Worm (Caenorhabditis elegans) whole organism, mixed stage, embryonic: ENCODE results near the gene rfth-1.

Source experiments
- M03D4.4 ChIP-seq: sonication (generic microtip); optimal IDR thresholded peaks from 2 replicates; lab custom pipeline; 2017; ENCODE audit warnings: mild to moderate bottlenecking, missing genetic modification characterization, missing compliant biosample characterization
- bed-3 ChIP-seq: fragments of 200-800 bp; sonication (Bioruptor generic); optimal IDR thresholded peaks from 3 replicates; lab custom pipeline; 2018; ENCODE audit warnings: mild to moderate bottlenecking, missing genetic modification characterization, moderate library complexity, missing compliant biosample characterization
- blmp-1 ChIP-seq: fragments of 150-350 bp; optimal IDR thresholded peaks from 2 replicates; lab custom pipeline; 2014; ENCODE audit warnings: missing biosample characterization, missing genetic modification characterization
- ceh-39 ChIP-seq: fragments of 150-350 bp; optimal IDR thresholded peaks from 2 replicates; lab custom pipeline; 2014; ENCODE audit warnings: missing biosample characterization, missing genetic modification characterization
- ceh-43 ChIP-seq: fragments of 200-800 bp; sonication (Bioruptor generic); optimal IDR thresholded peaks from 2 replicates; lab custom pipeline; 2018; ENCODE audit warnings: mild to moderate bottlenecking, missing genetic modification characterization, moderate library complexity, missing compliant biosample characterization
- ceh-83 ChIP-seq: fragments of 200-800 bp; sonication (Bioruptor generic); optimal IDR thresholded peaks from 2 replicates; lab custom pipeline; 2018; ENCODE audit warnings: mild to moderate bottlenecking, missing genetic modification characterization, missing compliant biosample characterization
- ces-1 ChIP-seq: fragments of 150-350 bp; optimal IDR thresholded peaks from 2 replicates; lab custom pipeline; 2014; ENCODE audit warnings: missing biosample characterization, missing genetic modification reagents, missing genetic modification characterization
- cnd-1 ChIP-seq: fragments of 200-800 bp; sonication (Bioruptor generic); optimal IDR thresholded peaks from 2 replicates; lab custom pipeline; 2018; ENCODE audit warnings: mild to moderate bottlenecking, missing genetic modification characterization, missing compliant biosample characterization
- drap-1 ChIP-seq: fragments of 200-800 bp; sonication (Bioruptor generic); optimal IDR thresholded peaks from 3 replicates; lab custom pipeline; 2018; ENCODE audit warnings: mild to moderate bottlenecking, missing genetic modification characterization, missing compliant biosample characterization
- elt-1 ChIP-seq: sonication (generic microtip); optimal IDR thresholded peaks from 2 replicates; lab custom pipeline; 2017; ENCODE audit warnings: missing genetic modification characterization, mild to moderate bottlenecking, missing compliant biosample characterization, antibody characterized with exemption, moderate library complexity, borderline replicate concordance; ENCODE audit not compliant: insufficient read depth
- elt-3 ChIP-seq: fragments of 150-350 bp; optimal IDR thresholded peaks from 2 replicates; lab custom pipeline; 2014; ENCODE audit warnings: missing biosample characterization, missing genetic modification characterization
- flh-1 ChIP-seq: fragments of 200-800 bp; sonication (Bioruptor generic); optimal IDR thresholded peaks from 2 replicates; lab custom pipeline; 2018; ENCODE audit warnings: mild to moderate bottlenecking, missing genetic modification characterization, moderate library complexity, missing compliant biosample characterization
- ham-2 ChIP-seq: fragments of 200-800 bp; sonication (Bioruptor generic); optimal IDR thresholded peaks from 2 replicates; lab custom pipeline; 2018; ENCODE audit warnings: mild to moderate bottlenecking, missing genetic modification characterization, missing compliant biosample characterization
- hlh-1 ChIP-seq: fragments of 150-350 bp; optimal IDR thresholded peaks from 2 replicates; lab custom pipeline; 2014; ENCODE audit warnings: missing biosample characterization, missing genetic modification reagents, missing genetic modification characterization
- lin-13 ChIP-seq: fragments of 150-350 bp; optimal IDR thresholded peaks from 2 replicates; lab custom pipeline; 2014; ENCODE audit warnings: missing biosample characterization, missing genetic modification characterization
- lin-32 ChIP-seq: fragments of 200-800 bp; sonication (Bioruptor generic); optimal IDR thresholded peaks from 2 replicates; lab custom pipeline; 2018; ENCODE audit warnings: mild to moderate bottlenecking, missing genetic modification characterization, missing compliant biosample characterization
- lsy-2 ChIP-seq: fragments of 150-350 bp; optimal IDR thresholded peaks from 2 replicates; lab custom pipeline; 2014; ENCODE audit warnings: missing biosample characterization, missing genetic modification characterization
- mab-5 ChIP-seq: fragments of 150-350 bp; optimal IDR thresholded peaks from 2 replicates; lab custom pipeline; 2014; ENCODE audit warnings: missing biosample characterization, missing genetic modification characterization
- mep-1 ChIP-seq: fragments of 150-350 bp; optimal IDR thresholded peaks from 2 replicates; lab custom pipeline; 2017; ENCODE audit warnings: missing biosample characterization, missing genetic modification reagents, missing genetic modification characterization, inconsistent platforms
- mls-2 ChIP-seq: sonication (generic microtip); optimal IDR thresholded peaks from 2 replicates; lab custom pipeline; 2016; ENCODE audit warnings: mild to moderate bottlenecking, missing genetic modification characterization, moderate library complexity, missing compliant biosample characterization
- nhr-12 ChIP-seq: fragments of 150-350 bp; optimal IDR thresholded peaks from 2 replicates; lab custom pipeline; 2014; ENCODE audit warnings: missing biosample characterization, missing genetic modification characterization
- nhr-2 ChIP-seq: fragments of 150-350 bp; optimal IDR thresholded peaks from 2 replicates; lab custom pipeline; 2014; ENCODE audit warnings: missing biosample characterization, missing genetic modification characterization
- nhr-237 ChIP-seq: fragments of 150-350 bp; optimal IDR thresholded peaks from 2 replicates; lab custom pipeline; 2014; ENCODE audit warnings: missing biosample characterization, missing genetic modification characterization
- nhr-28 ChIP-seq: fragments of 150-350 bp; optimal IDR thresholded peaks from 2 replicates; lab custom pipeline; 2014; ENCODE audit warnings: missing biosample characterization, missing genetic modification characterization
- nhr-76 ChIP-seq: sonication (generic microtip); optimal IDR thresholded peaks from 2 replicates; lab custom pipeline; 2017; ENCODE audit warnings: missing biosample characterization, missing genetic modification characterization
- pha-4 ChIP-seq: fragments of 150-350 bp; optimal IDR thresholded peaks from 2 replicates; lab custom pipeline; 2018; ENCODE audit warnings: missing biosample characterization, missing genetic modification reagents, missing genetic modification characterization
- sem-2 ChIP-seq: fragments of 200-800 bp; sonication (Bioruptor generic); optimal IDR thresholded peaks from 2 replicates; lab custom pipeline; 2018; ENCODE audit warnings: mild to moderate bottlenecking, missing genetic modification characterization, missing compliant biosample characterization
- snpc-4 ChIP-seq: fragments of 150-350 bp; optimal IDR thresholded peaks from 2 replicates; lab custom pipeline; 2014; ENCODE audit warnings: missing biosample characterization, missing genetic modification characterization
- sptf-1 ChIP-seq: sonication (generic microtip); optimal IDR thresholded peaks from 2 replicates; lab custom pipeline; 2017; ENCODE audit warnings: mild to moderate bottlenecking, missing genetic modification characterization, moderate library complexity, missing compliant biosample characterization
- tbx-8 ChIP-seq: fragments of 200-800 bp; sonication (Bioruptor generic); optimal IDR thresholded peaks from 2 replicates; lab custom pipeline; 2018; ENCODE audit warnings: mild to moderate bottlenecking, missing genetic modification characterization, moderate library complexity, missing compliant biosample characterization
- unc-120 ChIP-seq: sonication (generic microtip); optimal IDR thresholded peaks from 2 replicates; lab custom pipeline; 2017; ENCODE audit warnings: missing genetic modification characterization, missing compliant biosample characterization; ENCODE audit not compliant: poor library complexity, severe bottlenecking
- unc-39 ChIP-seq: fragments of 150-350 bp; optimal IDR thresholded peaks from 2 replicates; lab custom pipeline; 2014; ENCODE audit warnings: missing biosample characterization, missing genetic modification characterization
- unc-62 ChIP-seq: fragments of 150-350 bp; optimal IDR thresholded peaks from 2 replicates; lab custom pipeline; 2014; ENCODE audit warnings: missing biosample characterization, missing genetic modification reagents, missing genetic modification characterization
- zip-8 ChIP-seq: fragments of 150-350 bp; optimal IDR thresholded peaks from 2 replicates; lab custom pipeline; 2014; ENCODE audit warnings: missing biosample characterization, missing genetic modification characterization
- ztf-11 ChIP-seq: fragments of 150-350 bp; optimal IDR thresholded peaks from 2 replicates; lab custom pipeline; 2014; ENCODE audit warnings: missing biosample characterization, missing genetic modification characterization

rfth-1 gene

DNA sequence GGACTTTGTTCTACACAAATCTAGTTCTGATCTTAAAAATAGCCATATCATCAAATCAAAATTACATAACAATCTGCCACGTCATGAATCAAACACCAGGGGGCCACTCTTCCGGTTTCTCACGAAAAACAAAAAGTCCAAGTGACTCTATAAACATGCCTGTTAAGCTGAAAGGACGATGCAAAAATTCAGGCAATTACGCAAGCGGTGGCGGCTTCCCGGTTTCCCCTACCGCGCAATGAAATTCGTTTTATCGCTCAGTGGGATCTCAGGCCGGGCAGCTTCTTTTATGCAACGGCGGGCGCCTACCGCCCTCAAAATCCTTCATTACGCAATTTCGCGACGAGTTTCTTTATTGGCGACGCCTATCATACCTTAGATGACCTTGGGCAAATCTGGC is 8.6 kb upstream of the rfth-1 start:
- no peak for TF ChIP-seq drap-1 (GFP tag; lab: Kevin White, UChicago)
- no peak for TF ChIP-seq nhr-76 (tag; lab: Kevin White, UChicago)
- no peak for TF ChIP-seq ham-2 (GFP tag; lab: Kevin White, UChicago)
- no peak for TF ChIP-seq bed-3
- TF ChIP-seq blmp-1 = no peak
- no peak for TF ChIP-seq unc-62 (GFP tag; lab: Kevin White, UChicago)
- TF ChIP-seq ces-1 = no peak
- TF ChIP-seq nhr-28 (tag; lab: Kevin White, UChicago) = no peak
- no peak for TF ChIP-seq mab-5 (tag; lab: Kevin White, UChicago)
- TF ChIP-seq zip-8 (tag; lab: Kevin White, UChicago) = no peak
- no peak for TF ChIP-seq pha-4 (tag; lab: Kevin White, UChicago)
- no peak for TF ChIP-seq nhr-2
- no peak for TF ChIP-seq flh-1 (GFP tag; lab: Kevin White, UChicago)

ce11 chrIV:4518111-4518510 is 7.0 kb upstream of the rfth-1 start:
- no peak for TF ChIP-seq bed-3
- TF ChIP-seq mls-2 (tag; lab: Kevin White, UChicago) = no peak
- no peak for TF ChIP-seq unc-120 (tag; lab: Kevin White, UChicago)
- TF ChIP-seq ces-1 = no peak
- TF ChIP-seq ham-2 (GFP tag; lab: Kevin White, UChicago) = peak; percentile 74
- peak; percentile 2 for TF ChIP-seq elt-1 (tag; lab: Kevin White, UChicago)
- TF ChIP-seq snpc-4 (tag; lab: Kevin White, UChicago) = no peak
- TF ChIP-seq nhr-237 (tag; lab: Kevin White, UChicago) = no peak
- TF ChIP-seq ztf-11 (tag; lab: Kevin White, UChicago) = no peak
- peak; percentile 90 for TF ChIP-seq elt-3 (tag; lab: Kevin White, UChicago)
- TF ChIP-seq zip-8 (tag; lab: Kevin White, UChicago) = peak; percentile 65
- no peak for TF ChIP-seq nhr-2
- peak; percentile 48 for TF ChIP-seq unc-62 (GFP tag; lab: Kevin White, UChicago)
- peak; percentile 82 for TF ChIP-seq blmp-1

DNA sequence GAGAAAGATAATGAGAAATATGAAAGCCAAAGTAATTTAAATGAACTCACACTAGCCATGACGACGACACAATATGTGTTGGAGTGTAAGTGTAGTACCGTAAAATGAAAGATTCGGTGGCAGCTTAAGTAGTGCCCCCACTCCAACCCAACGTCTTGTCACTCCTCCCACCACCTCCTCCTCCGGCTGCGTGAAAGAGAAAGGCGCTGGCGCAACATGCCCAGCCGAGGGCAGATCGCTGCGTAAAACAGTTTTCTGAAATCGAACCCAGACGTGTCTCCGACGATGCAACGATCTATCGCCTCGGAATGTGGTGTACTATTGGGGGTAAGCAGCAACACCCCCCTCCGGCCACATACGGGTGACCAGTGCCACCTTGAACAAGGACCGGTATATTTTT is 6.0 kb upstream of the rfth-1 start, which contains the start of gene ZK180.5:
TSS of gene ZK180.5 (minus strand) at position 101 of the 400 bp plus-strand sequence.
- TF ChIP-seq tbx-8 (no peak), ham-2 (GFP tag; lab: Kevin White, UChicago) (no peak), snpc-4 (tag; lab: Kevin White, UChicago) (no peak), lsy-2 (no peak), ztf-11 (tag; lab: Kevin White, UChicago) (no peak), pha-4 (tag; lab: Kevin White, UChicago) (no peak), ceh-39 (tag; lab: Kevin White, UChicago) (no peak), ceh-43 (GFP tag; lab: Kevin White, UChicago) (no peak), flh-1 (GFP tag; lab: Kevin White, UChicago) (no peak), unc-120 (tag; lab: Kevin White, UChicago) (no peak), lin-32 (no peak), drap-1 (GFP tag; lab: Kevin White, UChicago) (no peak), ces-1 (no peak), unc-62 (GFP tag; lab: Kevin White, UChicago) (no peak), nhr-237 (tag; lab: Kevin White, UChicago) (no peak), nhr-28 (tag; lab: Kevin White, UChicago) (no peak), cnd-1 (tag; lab: Kevin White, UChicago) (no peak), mab-5 (tag; lab: Kevin White, UChicago) (no peak)

- TF ChIP-seq lin-13 (tag; lab: Kevin White, UChicago) = no peak
- no peak for TF ChIP-seq ceh-43 (GFP tag; lab: Kevin White, UChicago)
- TF ChIP-seq bed-3 = no peak
- no peak for TF ChIP-seq nhr-2
- no peak for TF ChIP-seq sem-2 (GFP tag; lab: Kevin White, UChicago)
- TF ChIP-seq, all 35 proteins: peak for 0
Observed at ce11 chrIV:4516478-4516877, 5.4 kb upstream of the rfth-1 start.

ce11 chrIV:4513269-4513819 is 2.2 kb upstream of the rfth-1 start, which contains the start of gene sar-1:
Gene sar-1, minus strand, starts transcription at chrIV:4513319.
- TF ChIP-seq ces-1 (no peak), hlh-1 (tag; lab: Kevin White, UChicago) (no peak), flh-1 (GFP tag; lab: Kevin White, UChicago) (no peak), tbx-8 (no peak), mep-1 (tag; lab: Kevin White, UChicago) (peak; percentile 84), nhr-28 (tag; lab: Kevin White, UChicago) (no peak), lin-32 (no peak), nhr-2 (no peak), unc-62 (GFP tag; lab: Kevin White, UChicago) (peak; percentile 32), elt-3 (tag; lab: Kevin White, UChicago) (no peak), pha-4 (tag; lab: Kevin White, UChicago) (peak; percentile 69), mls-2 (tag; lab: Kevin White, UChicago) (no peak), ceh-39 (tag; lab: Kevin White, UChicago) (no peak), unc-120 (tag; lab: Kevin White, UChicago) (peak; percentile 47), elt-1 (tag; lab: Kevin White, UChicago) (no peak), mab-5 (tag; lab: Kevin White, UChicago) (no peak), ceh-83 (GFP tag; lab: Kevin White, UChicago) (no peak), nhr-12 (tag; lab: Kevin White, UChicago) (no peak), lsy-2 (peak; percentile 14), nhr-76 (tag; lab: Kevin White, UChicago) (no peak), sem-2 (GFP tag; lab: Kevin White, UChicago) (no peak), drap-1 (GFP tag; lab: Kevin White, UChicago) (peak; percentile 27), bed-3 (no peak), unc-39 (tag; lab: Kevin White, UChicago) (no peak), sptf-1 (tag; lab: Kevin White, UChicago) (no peak), ztf-11 (tag; lab: Kevin White, UChicago) (no peak), snpc-4 (tag; lab: Kevin White, UChicago) (no peak), cnd-1 (tag; lab: Kevin White, UChicago) (no peak), lin-13 (tag; lab: Kevin White, UChicago) (peak; percentile 63), ham-2 (GFP tag; lab: Kevin White, UChicago) (no peak), M03D4.4 (tag; lab: Kevin White, UChicago) (no peak)
